Worm (Caenorhabditis elegans) whole organism, early embryonic: Measurements from ENCODE around the gene C13F10.5.

ENCODE experiments used
- B0310.2 ChIP-seq: sonication (generic microtip); optimal IDR thresholded peaks from 2 replicates; lab custom pipeline; 2016; ENCODE audit warnings: mild to moderate bottlenecking, missing genetic modification characterization, missing compliant biosample characterization
- ama-1 ChIP-seq: fragments of 150-350 bp; optimal IDR thresholded peaks from 2 replicates; lab custom pipeline; 2014
- ets-7 ChIP-seq: sonication (generic microtip); optimal IDR thresholded peaks from 2 replicates; lab custom pipeline; 2016; ENCODE audit warnings: missing genotype, missing genetic modification characterization, missing compliant biosample characterization

DNA sequence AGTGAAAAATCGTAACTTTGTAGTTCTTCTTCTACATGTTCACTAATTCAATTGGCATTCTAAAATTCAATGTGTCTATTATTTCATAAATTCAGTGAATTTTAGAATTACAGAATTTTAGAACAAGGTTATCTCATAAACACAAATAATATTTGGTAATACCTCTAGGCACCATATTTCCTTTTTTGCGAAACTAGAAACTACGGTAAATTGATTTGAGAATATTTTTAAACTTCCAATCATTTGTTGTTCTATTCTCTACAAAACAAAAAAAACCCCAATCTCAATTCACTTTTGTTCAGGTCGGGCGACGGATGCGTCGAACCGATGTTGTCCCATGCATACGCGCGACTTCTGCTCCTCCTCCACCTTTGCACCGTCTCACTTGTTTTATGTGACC lies 19.0 kb downstream of the C13F10.5 start, which contains the start of gene F09G2.1:
- TF ChIP-seq B0310.2 (tag; lab: Kevin White, UChicago) (no peak), ama-1 (lab: Kevin White, UChicago) (no peak), ets-7 (tag; lab: Kevin White, UChicago) (no peak)
